Worm (Caenorhabditis elegans) whole organism, L4 larva: ENCODE data around the gene dmd-9.
"Not testable (repeated sequence)": the region's sequence is repeated elsewhere in the genome, so short reads cannot be mapped to it uniquely, and the experiment has no call there.

Source experiments
- F49E8.2 ChIP-seq: sonication (generic microtip); optimal IDR thresholded peaks from 2 replicates; lab custom pipeline; 2016; ENCODE audit warnings: missing compliant biosample characterization, mild to moderate bottlenecking, missing genetic modification characterization, borderline replicate concordance
- T26A8.4 ChIP-seq: fragments of 200-800 bp; sonication (Bioruptor generic); IDR thresholded peaks from 2 replicates; pipeline ENCODE4 v1.3.6; 2022; ENCODE audit warnings: missing genetic modification characterization, missing compliant biosample characterization
- Y105C5A.15 ChIP-seq: fragments of 200-800 bp; sonication (Bioruptor generic); IDR thresholded peaks from 2 replicates; pipeline ENCODE4 v1.3.6; 2022; ENCODE audit warnings: missing genetic modification characterization, missing compliant biosample characterization
- Y48G9A.11 ChIP-seq: fragments of 200-800 bp; sonication (Bioruptor generic); IDR thresholded peaks from 2 replicates; pipeline ENCODE4 v1.3.6; 2022; ENCODE audit warnings: missing genetic modification reagents, missing genetic modification characterization, missing compliant biosample characterization
- ZK337.2 ChIP-seq: fragments of 200-800 bp; sonication (Bioruptor generic); IDR thresholded peaks from 2 replicates; pipeline ENCODE4 v1.3.6; 2022; ENCODE audit warnings: missing genetic modification reagents, missing genetic modification characterization, missing compliant biosample characterization
- aha-1 ChIP-seq: fragments of 150-350 bp; peaks from one replicate; lab custom pipeline; 2014; ENCODE audit warnings: missing biosample characterization, missing genetic modification characterization
- arid-1 ChIP-seq: fragments of 200-800 bp; sonication (Bioruptor generic); conservative IDR thresholded peaks from 2 replicates; pipeline ENCODE4 v1.3.6; 2022; ENCODE audit warnings: missing genetic modification reagents, missing genetic modification characterization, missing compliant biosample characterization
- ceh-28 ChIP-seq: fragments of 150-350 bp; optimal IDR thresholded peaks from 2 replicates; lab custom pipeline; 2014; ENCODE audit warnings: missing biosample characterization, missing genetic modification reagents, missing genetic modification characterization
- dmd-8 ChIP-seq: fragments of 200-800 bp; sonication (Bioruptor generic); IDR thresholded peaks from 2 replicates; pipeline ENCODE4 v1.3.6; 2022; ENCODE audit warnings: missing genetic modification characterization, missing compliant biosample characterization
- egl-43 ChIP-seq: fragments of 200-800 bp; sonication (Bioruptor generic); IDR thresholded peaks from 2 replicates; pipeline ENCODE4 v1.3.6; 2022; ENCODE audit warnings: missing genetic modification reagents, missing genetic modification characterization, missing compliant biosample characterization
- fkh-10 ChIP-seq: fragments of 150-350 bp; optimal IDR thresholded peaks from 2 replicates; lab custom pipeline; 2014; ENCODE audit warnings: missing biosample characterization, missing genetic modification reagents, missing genetic modification characterization
- hif-1 ChIP-seq, 2 experiments: sonication (generic microtip); optimal IDR thresholded peaks; 2 replicates each; lab custom pipeline; 2016 to 2017; ENCODE audit warnings: missing compliant biosample characterization in 2 of 2, missing genetic modification characterization in 2 of 2, missing genetic modification reagents in 2 of 2, missing genotype in 2 of 2, mild to moderate bottlenecking in 1 of 2
- lim-7 ChIP-seq: fragments of 200-800 bp; sonication (Bioruptor generic); IDR thresholded peaks from 2 replicates; pipeline ENCODE4 v1.3.6; 2022; ENCODE audit warnings: missing genetic modification characterization, missing compliant biosample characterization
- lin-15B ChIP-seq: fragments of 150-350 bp; sonication (generic microtip); optimal IDR thresholded peaks from 3 replicates; lab custom pipeline; 2014; ENCODE audit warnings: missing biosample characterization, missing genetic modification characterization
- lir-3 ChIP-seq: sonication (generic microtip); optimal IDR thresholded peaks from 2 replicates; lab custom pipeline; 2016; ENCODE audit warnings: mild to moderate bottlenecking, missing genetic modification characterization, missing compliant biosample characterization
- mdl-1 ChIP-seq, 2 experiments: fragments of 150-350 bp in 1 of 2; sonication (generic microtip) in 1 of 2; optimal IDR thresholded peaks; 2 replicates each; lab custom pipeline; 2014 to 2017; ENCODE audit warnings: missing biosample characterization in 2 of 2, missing genetic modification characterization in 2 of 2
- nhr-10 ChIP-seq: fragments of 150-350 bp; optimal IDR thresholded peaks from 2 replicates; lab custom pipeline; 2014; ENCODE audit warnings: missing biosample characterization, missing genetic modification characterization
- nhr-102 ChIP-seq: sonication (generic microtip); optimal IDR thresholded peaks from 2 replicates; lab custom pipeline; 2016; ENCODE audit warnings: mild to moderate bottlenecking, missing genetic modification characterization, moderate library complexity, missing compliant biosample characterization
- nhr-237 ChIP-seq: sonication (generic microtip); optimal IDR thresholded peaks from 2 replicates; lab custom pipeline; 2017; ENCODE audit warnings: missing biosample characterization, missing genetic modification characterization
- nhr-41 ChIP-seq: fragments of 200-800 bp; sonication (Bioruptor generic); IDR thresholded peaks from 2 replicates; pipeline ENCODE4 v1.3.6; 2022; ENCODE audit warnings: missing genetic modification reagents, missing genetic modification characterization, missing compliant biosample characterization
- nhr-6 ChIP-seq: fragments of 150-350 bp; optimal IDR thresholded peaks from 2 replicates; lab custom pipeline; 2014; ENCODE audit warnings: missing biosample characterization, missing genetic modification characterization
- nhr-77 ChIP-seq: fragments of 150-350 bp; optimal IDR thresholded peaks from 2 replicates; lab custom pipeline; 2014; ENCODE audit warnings: missing biosample characterization, missing genetic modification characterization
- rbr-2 ChIP-seq: sonication (generic microtip); optimal IDR thresholded peaks from 2 replicates; lab custom pipeline; 2016; ENCODE audit warnings: missing genotype, missing genetic modification characterization, missing compliant biosample characterization
- set-16 ChIP-seq: fragments of 200-800 bp; sonication (Bioruptor generic); IDR thresholded peaks from 2 replicates; pipeline ENCODE4 v1.3.6; 2022; ENCODE audit warnings: missing genetic modification reagents, missing genetic modification characterization, missing compliant biosample characterization
- skn-1 ChIP-seq: fragments of 150-350 bp; optimal IDR thresholded peaks from 2 replicates; lab custom pipeline; 2014; ENCODE audit warnings: missing biosample characterization, missing genetic modification characterization
- tra-1 ChIP-seq: fragments of 200-800 bp; sonication (Bioruptor generic); IDR thresholded peaks from 2 replicates; pipeline ENCODE4 v1.3.6; 2022; ENCODE audit warnings: missing genetic modification reagents, missing genetic modification characterization, missing compliant biosample characterization
- unc-62 ChIP-seq, 3 experiments: fragments of 150-350 bp in 1 of 3; sonication (generic microtip); optimal IDR thresholded peaks in 2 of 3; peaks in 1 of 3; 1 replicate in 1 of 3; 2 replicates in 2 of 3; lab custom pipeline; 2014 to 2017; ENCODE audit warnings: missing biosample characterization in 3 of 3, missing genetic modification characterization in 3 of 3, missing genetic modification reagents in 3 of 3, missing genotype in 1 of 3

dmd-9 gene

DNA sequence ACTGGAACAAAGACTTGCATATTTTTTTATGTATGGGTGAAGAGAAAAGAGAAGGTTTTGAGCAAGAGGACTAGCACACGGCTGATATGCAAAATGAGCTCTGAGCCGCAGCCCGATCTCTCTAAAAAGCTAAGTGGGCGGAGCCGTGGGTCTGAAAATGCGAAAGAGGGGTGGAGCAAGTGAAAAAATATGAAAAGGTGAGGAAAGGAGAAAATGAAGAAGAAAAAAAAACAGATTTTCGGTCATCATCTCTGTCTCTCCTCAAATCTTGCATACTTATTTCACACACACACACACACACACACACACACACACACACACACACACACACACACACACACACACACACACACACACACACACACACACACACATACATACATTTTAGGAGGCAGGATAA is at the start of gene dmd-9:
dmd-9 (minus strand) TSS at position 101 of the 400 bp plus-strand sequence.
- TF ChIP-seq unc-62 (GFP tag; optimal IDR thresholded peaks at IDR 0.05 in 1 of 2; lab: Kevin White, UChicago), result peak in 1 of 2 experiments; percentile 55
- TF ChIP-seq unc-62 (tag; optimal IDR thresholded peaks at IDR 0.05; lab: Kevin White, UChicago), result no peak
- TF ChIP-seq aha-1 (tag; lab: Kevin White, UChicago), result peak; percentile 27
- TF ChIP-seq nhr-102, result no peak

DNA sequence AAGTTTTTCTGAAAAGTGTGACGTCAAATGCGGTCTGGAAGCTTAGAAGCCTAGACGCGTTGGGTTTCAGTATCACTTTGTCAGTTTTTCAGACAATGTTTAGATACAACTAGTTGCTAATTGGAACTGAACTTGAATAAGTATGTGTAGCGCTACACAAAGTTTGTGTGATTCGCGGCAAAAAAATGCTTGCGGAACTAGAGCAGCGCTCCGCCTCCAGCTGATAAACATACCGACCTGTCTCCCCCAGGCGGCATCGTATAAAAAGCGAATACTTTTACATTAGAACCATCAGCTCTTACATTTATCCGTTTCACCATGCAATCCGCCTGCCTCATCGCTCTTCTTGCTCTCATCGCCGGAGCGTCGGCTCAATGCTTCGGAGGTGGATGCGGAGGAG is 49.3 kb upstream of the dmd-9 start, which contains the start of gene idpp-12:
idpp-12 (plus strand) TSS at position 301 of the 400 bp plus-strand sequence.
- not testable (repeated sequence) for TF ChIP-seq hif-1 (tag; optimal IDR thresholded peaks at IDR 0.05; lab: Kevin White, UChicago); T26A8.4 (GFP tag; lab: Robert Waterston, UW); F49E8.2 (tag; lab: Kevin White, UChicago)
- TF ChIP-seq, all 104 proteins: peak for 0; not testable (repeated sequence) for 104

DNA sequence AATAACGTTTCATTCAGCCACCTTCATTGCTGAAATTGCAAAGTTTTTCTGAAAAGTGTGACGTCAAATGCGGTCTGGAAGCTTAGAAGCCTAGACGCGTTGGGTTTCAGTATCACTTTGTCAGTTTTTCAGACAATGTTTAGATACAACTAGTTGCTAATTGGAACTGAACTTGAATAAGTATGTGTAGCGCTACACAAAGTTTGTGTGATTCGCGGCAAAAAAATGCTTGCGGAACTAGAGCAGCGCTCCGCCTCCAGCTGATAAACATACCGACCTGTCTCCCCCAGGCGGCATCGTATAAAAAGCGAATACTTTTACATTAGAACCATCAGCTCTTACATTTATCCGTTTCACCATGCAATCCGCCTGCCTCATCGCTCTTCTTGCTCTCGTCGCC is 47.7 kb upstream of the dmd-9 start, which contains the start of gene W08E12.4:
W08E12.4 (plus strand) TSS at position 301 of the 400 bp plus-strand sequence.
- TF ChIP-seq set-16 (GFP tag; lab: Robert Waterston, UW), result 0 out of 2 replicates have a peak, but pooled peaks have one; percentile 7

DNA sequence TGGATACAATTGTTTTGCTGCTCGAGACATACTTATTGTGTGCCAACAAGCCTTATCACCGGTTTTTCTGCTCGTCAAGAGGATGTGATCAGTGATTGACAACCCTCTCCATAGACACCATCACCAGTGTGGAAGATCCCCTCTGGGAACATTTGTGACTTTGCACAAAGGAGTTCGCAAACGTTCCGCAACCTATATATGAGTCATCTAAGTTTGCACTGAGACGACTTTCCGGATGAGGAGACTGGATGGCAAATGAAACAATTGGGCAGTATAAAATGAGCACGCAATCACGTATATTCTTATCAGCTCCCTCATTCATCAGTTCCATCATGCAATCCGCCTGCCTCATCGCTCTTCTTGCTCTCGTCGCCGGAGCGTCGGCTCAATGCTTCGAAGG is 46.1 kb upstream of the dmd-9 start, which contains the start of gene W08E12.5:
W08E12.5 (plus strand) TSS at position 301 of the 400 bp plus-strand sequence.
- TF ChIP-seq lim-7 (GFP tag; lab: Robert Waterston, UW), result no peak
- no peak for TF ChIP-seq Y48G9A.11
- TF ChIP-seq egl-43, result no peak
- TF ChIP-seq ceh-28 (tag; lab: Kevin White, UChicago), result no peak
- no peak for TF ChIP-seq lir-3
- TF ChIP-seq rbr-2, result no peak
- no peak for TF ChIP-seq fkh-10 (GFP tag; lab: Kevin White, UChicago)
- TF ChIP-seq nhr-237 (tag; lab: Kevin White, UChicago), result no peak
- TF ChIP-seq Y105C5A.15, result no peak
- no peak for TF ChIP-seq lin-15B (tag; lab: Kevin White, UChicago)
- TF ChIP-seq nhr-77, result no peak
- no peak for TF ChIP-seq aha-1 (tag; lab: Kevin White, UChicago)
- TF ChIP-seq nhr-6, result no peak

DNA sequence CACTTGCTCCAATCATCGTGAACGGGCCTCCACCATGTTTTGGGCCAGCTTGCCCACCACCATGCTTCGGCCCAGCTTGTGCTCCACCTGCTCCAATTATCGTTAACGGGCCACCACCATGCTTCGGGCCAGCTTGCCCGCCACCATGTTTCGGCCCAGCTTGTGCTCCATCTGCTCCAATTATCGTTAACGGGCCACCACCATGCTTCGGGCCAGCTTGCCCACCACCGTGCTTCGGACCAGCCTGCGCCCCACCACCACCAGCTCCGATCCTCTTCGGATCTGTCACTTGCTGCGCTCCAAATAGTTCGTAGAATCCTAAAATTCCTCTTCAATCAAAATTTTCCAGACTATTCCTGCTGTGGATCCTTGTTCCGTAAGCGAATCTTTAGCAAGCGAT is 44.9 kb upstream of the dmd-9 start:
- TF ChIP-seq dmd-8 (GFP tag; lab: Robert Waterston, UW), result 0 out of 2 replicates have a peak, but pooled peaks have one; percentile 12
- 0 out of 2 replicates have a peak, but pooled peaks have one; percentile 21 for TF ChIP-seq tra-1 (GFP tag; lab: Robert Waterston, UW)
- peak; percentile 88 for TF ChIP-seq set-16 (GFP tag; lab: Robert Waterston, UW)
- TF ChIP-seq egl-43, result 0 out of 2 replicates have a peak, but pooled peaks have one; percentile 17
- TF ChIP-seq ZK337.2 (GFP tag; lab: Robert Waterston, UW), result no peak
- TF ChIP-seq nhr-10 (tag; lab: Kevin White, UChicago), result no peak
- TF ChIP-seq arid-1 (GFP tag; lab: Robert Waterston, UW), result no peak
- TF ChIP-seq, all 104 proteins: peak for 4

DNA sequence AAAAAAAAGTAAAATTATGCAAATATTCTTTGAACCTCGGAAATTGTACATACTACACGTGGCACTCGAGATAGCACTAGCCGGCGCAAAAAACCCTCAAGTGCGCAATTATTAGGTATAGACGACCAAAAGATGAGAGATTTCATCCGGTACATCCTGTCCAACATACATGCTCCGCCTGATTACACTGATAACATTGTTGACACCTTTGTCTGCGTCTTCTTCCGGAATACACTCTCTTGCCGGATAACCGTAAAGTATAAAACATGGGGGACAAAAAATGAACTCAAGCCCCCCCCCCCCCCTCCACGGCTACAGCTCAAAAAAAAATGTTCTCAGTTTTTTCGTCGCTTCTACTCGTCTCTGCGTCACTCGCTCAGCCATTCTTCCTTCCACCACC is 44.0 kb upstream of the dmd-9 start, which contains the start of gene W08E12.6:
W08E12.6 (plus strand) TSS at position 301 of the 400 bp plus-strand sequence.
- TF ChIP-seq mdl-1 (tag; optimal IDR thresholded peaks at IDR 0.05; lab: Kevin White, UChicago), result no peak
- no peak for TF ChIP-seq unc-62 (GFP tag; optimal IDR thresholded peaks at IDR 0.05 in 1 of 2; lab: Kevin White, UChicago)
- TF ChIP-seq unc-62 (tag; optimal IDR thresholded peaks at IDR 0.05; lab: Kevin White, UChicago), result no peak
- no peak for TF ChIP-seq nhr-41 (GFP tag; lab: Robert Waterston, UW)
- TF ChIP-seq set-16 (GFP tag; lab: Robert Waterston, UW), result 0 out of 2 replicates have a peak, but pooled peaks have one; percentile 8
- no peak for TF ChIP-seq skn-1 (tag; lab: Kevin White, UChicago)
- TF ChIP-seq, all 104 proteins: peak for 1
